Worm (Caenorhabditis elegans) whole organism, L2 larva: ENCODE data around the gene R02D5.3.

Source experiments
- C34F6.9 ChIP-seq: fragments of 150-350 bp; optimal IDR thresholded peaks from 2 replicates; lab custom pipeline; 2014; ENCODE audit warnings: missing biosample characterization, missing genetic modification characterization
- R02D3.7 ChIP-seq: fragments of 150-350 bp; optimal IDR thresholded peaks from 2 replicates; lab custom pipeline; 2014; ENCODE audit warnings: missing biosample characterization, missing genetic modification characterization
- Y55F3AM.14 ChIP-seq: fragments of 200-800 bp; sonication (Bioruptor generic); optimal IDR thresholded peaks from 2 replicates; lab custom pipeline; 2018; ENCODE audit warnings: mild to moderate bottlenecking, missing genetic modification characterization, missing compliant biosample characterization
- ZK546.5 ChIP-seq: sonication (generic microtip); optimal IDR thresholded peaks from 2 replicates; lab custom pipeline; 2017; ENCODE audit warnings: missing biosample characterization, missing genetic modification characterization
- aly-2 ChIP-seq: fragments of 150-350 bp; optimal IDR thresholded peaks from 2 replicates; lab custom pipeline; 2014; ENCODE audit warnings: missing biosample characterization, missing genetic modification characterization
- ama-1 ChIP-seq: fragments of 150-350 bp; optimal IDR thresholded peaks from 2 replicates; lab custom pipeline; 2018; ENCODE audit warnings: inconsistent platforms
- blmp-1 ChIP-seq: sonication (generic microtip); optimal IDR thresholded peaks from 2 replicates; lab custom pipeline; 2017; ENCODE audit warnings: missing genetic modification characterization, mild to moderate bottlenecking, missing compliant biosample characterization, antibody characterized with exemption, moderate library complexity; ENCODE audit not compliant: insufficient read depth
- ceh-82 ChIP-seq: fragments of 150-350 bp; optimal IDR thresholded peaks from 2 replicates; lab custom pipeline; 2014; ENCODE audit warnings: missing biosample characterization, missing genetic modification characterization
- crh-2 ChIP-seq: sonication (generic microtip); optimal IDR thresholded peaks from 2 replicates; lab custom pipeline; 2017; ENCODE audit warnings: missing biosample characterization, missing genetic modification characterization
- gmeb-1 ChIP-seq: fragments of 150-350 bp; optimal IDR thresholded peaks from 2 replicates; lab custom pipeline; 2014; ENCODE audit warnings: missing biosample characterization, missing genetic modification characterization
- lin-11 ChIP-seq: fragments of 150-350 bp; sonication (generic microtip); optimal IDR thresholded peaks from 2 replicates; lab custom pipeline; 2014; ENCODE audit warnings: missing biosample characterization, missing genetic modification characterization, inconsistent platforms, mixed read lengths
- lin-13 ChIP-seq: fragments of 150-350 bp; optimal IDR thresholded peaks from 2 replicates; lab custom pipeline; 2014; ENCODE audit warnings: missing biosample characterization, missing genetic modification reagents, missing genetic modification characterization
- lin-39 ChIP-seq: fragments of 150-350 bp; optimal IDR thresholded peaks from 2 replicates; lab custom pipeline; 2014; ENCODE audit warnings: missing biosample characterization, missing genetic modification reagents, missing genetic modification characterization
- lsy-2 ChIP-seq, 2 experiments: fragments of 150-350 bp in 1 of 2; sonication (generic microtip) in 1 of 2; optimal IDR thresholded peaks; 2 replicates each; lab custom pipeline; 2014 to 2017; ENCODE audit warnings: missing biosample characterization in 2 of 2, missing genetic modification characterization in 2 of 2
- mab-5 ChIP-seq: fragments of 150-350 bp; optimal IDR thresholded peaks from 2 replicates; lab custom pipeline; 2014; ENCODE audit warnings: missing biosample characterization, missing genetic modification characterization
- mdl-1 ChIP-seq, 2 experiments: fragments of 150-350 bp in 1 of 2; sonication (generic microtip) in 1 of 2; optimal IDR thresholded peaks; 2 replicates each; lab custom pipeline; 2017; ENCODE audit warnings: missing biosample characterization in 2 of 2, missing genetic modification characterization in 2 of 2
- nhr-10 ChIP-seq: sonication (generic microtip); optimal IDR thresholded peaks from 2 replicates; lab custom pipeline; 2017; ENCODE audit warnings: missing biosample characterization, missing genetic modification characterization
- nhr-11 ChIP-seq: fragments of 150-350 bp; optimal IDR thresholded peaks from 2 replicates; lab custom pipeline; 2014; ENCODE audit warnings: missing biosample characterization, missing genetic modification characterization
- nhr-12 ChIP-seq: fragments of 150-350 bp; optimal IDR thresholded peaks from 2 replicates; lab custom pipeline; 2014; ENCODE audit warnings: missing biosample characterization, missing genetic modification characterization
- nhr-129 ChIP-seq: fragments of 150-350 bp; optimal IDR thresholded peaks from 2 replicates; lab custom pipeline; 2014; ENCODE audit warnings: missing biosample characterization, missing genetic modification characterization
- nhr-23 ChIP-seq: fragments of 150-350 bp; optimal IDR thresholded peaks from 2 replicates; lab custom pipeline; 2014; ENCODE audit warnings: missing biosample characterization, missing genetic modification reagents, missing genetic modification characterization
- nhr-237 ChIP-seq: fragments of 150-350 bp; optimal IDR thresholded peaks from 2 replicates; lab custom pipeline; 2014; ENCODE audit warnings: missing biosample characterization, missing genetic modification characterization
- nhr-6 ChIP-seq: fragments of 150-350 bp; optimal IDR thresholded peaks from 2 replicates; lab custom pipeline; 2014; ENCODE audit warnings: missing biosample characterization, missing genetic modification characterization
- nhr-77 ChIP-seq: fragments of 150-350 bp; optimal IDR thresholded peaks from 2 replicates; lab custom pipeline; 2014; ENCODE audit warnings: missing biosample characterization, missing genetic modification characterization
- peb-1 ChIP-seq: fragments of 150-350 bp; optimal IDR thresholded peaks from 2 replicates; lab custom pipeline; 2014; ENCODE audit warnings: missing biosample characterization, missing genetic modification characterization
- sem-4 ChIP-seq: fragments of 150-350 bp; optimal IDR thresholded peaks from 2 replicates; lab custom pipeline; 2014; ENCODE audit warnings: missing biosample characterization, missing genetic modification reagents, missing genetic modification characterization
- skn-1 ChIP-seq: sonication (generic microtip); optimal IDR thresholded peaks from 2 replicates; lab custom pipeline; 2017; ENCODE audit warnings: missing biosample characterization, missing genetic modification characterization
- sma-3 ChIP-seq: sonication (generic microtip); optimal IDR thresholded peaks from 2 replicates; lab custom pipeline; 2016; ENCODE audit warnings: missing genetic modification reagents, missing genetic modification characterization, missing compliant biosample characterization
- sma-9 ChIP-seq, 2 experiments: fragments of 150-350 bp in 1 of 2; sonication (generic microtip) in 1 of 2; optimal IDR thresholded peaks; 2 replicates each; lab custom pipeline; 2014 to 2016; ENCODE audit warnings: missing genetic modification characterization in 2 of 2, mild to moderate bottlenecking in 1 of 2, missing biosample characterization in 1 of 2, missing compliant biosample characterization in 1 of 2, missing genetic modification reagents in 1 of 2, moderate library complexity in 1 of 2
- snpc-4 ChIP-seq: fragments of 150-350 bp; optimal IDR thresholded peaks from 2 replicates; lab custom pipeline; 2014; ENCODE audit warnings: missing biosample characterization, missing genetic modification characterization
- unc-39 ChIP-seq: fragments of 150-350 bp; optimal IDR thresholded peaks from 2 replicates; lab custom pipeline; 2014; ENCODE audit warnings: missing biosample characterization, missing genetic modification characterization
- unc-55 ChIP-seq: fragments of 150-350 bp; sonication (generic microtip); optimal IDR thresholded peaks from 3 replicates; lab custom pipeline; 2014; ENCODE audit warnings: missing biosample characterization, missing genetic modification reagents, missing genetic modification characterization
- ztf-1 ChIP-seq: fragments of 200-800 bp; sonication (Bioruptor generic); conservative IDR thresholded peaks from 2 replicates; pipeline ENCODE4 v1.3.6; 2022; ENCODE audit warnings: missing genetic modification characterization, missing compliant biosample characterization
- ztf-4 ChIP-seq: fragments of 150-350 bp; optimal IDR thresholded peaks from 2 replicates; lab custom pipeline; 2014; ENCODE audit warnings: missing biosample characterization, missing genetic modification characterization

The R02D5.3 gene

ce11 chrV:14468196-14468874, 14.6 kb upstream of the R02D5.3 start, which contains the start of gene srz-97 (continued):
- TF ChIP-seq snpc-4 (tag; lab: Kevin White, UChicago): peak; percentile 96

DNA sequence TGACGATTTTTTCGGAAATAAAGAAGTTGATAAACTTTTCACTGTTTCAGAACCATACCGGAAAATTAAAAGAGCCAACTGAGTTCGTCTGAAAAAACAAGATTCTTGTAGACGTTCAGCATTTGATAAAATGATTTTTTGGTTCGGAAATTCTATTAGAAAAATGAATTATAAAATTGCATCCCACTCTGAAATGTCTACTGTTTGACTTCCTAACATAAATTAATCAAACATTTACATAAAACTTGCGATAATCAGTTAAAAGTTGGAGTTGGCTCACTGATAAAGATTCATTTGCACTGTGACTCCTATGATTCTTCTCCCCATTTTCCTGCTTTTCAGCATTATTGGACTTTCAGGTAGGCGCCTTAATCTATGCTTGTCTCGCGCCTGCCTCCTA, 14.0 kb upstream of the R02D5.3 start, which contains the start of gene clec-57:
TSS of gene clec-57 (plus strand) at position 301 of the 400 bp plus-strand sequence.
- no peak for TF ChIP-seq nhr-10
- TF ChIP-seq unc-55 (GFP tag; lab: Kevin White, UChicago): no peak
- TF ChIP-seq ama-1 (lab: Kevin White, UChicago): no peak
- no peak for TF ChIP-seq sma-9 (GFP tag; optimal IDR thresholded peaks at IDR 0.05; lab: Kevin White, UChicago)
- TF ChIP-seq sma-9 (tag; optimal IDR thresholded peaks at IDR 0.05; lab: Kevin White, UChicago): no peak
- TF ChIP-seq, all 48 proteins: peak for 0

DNA sequence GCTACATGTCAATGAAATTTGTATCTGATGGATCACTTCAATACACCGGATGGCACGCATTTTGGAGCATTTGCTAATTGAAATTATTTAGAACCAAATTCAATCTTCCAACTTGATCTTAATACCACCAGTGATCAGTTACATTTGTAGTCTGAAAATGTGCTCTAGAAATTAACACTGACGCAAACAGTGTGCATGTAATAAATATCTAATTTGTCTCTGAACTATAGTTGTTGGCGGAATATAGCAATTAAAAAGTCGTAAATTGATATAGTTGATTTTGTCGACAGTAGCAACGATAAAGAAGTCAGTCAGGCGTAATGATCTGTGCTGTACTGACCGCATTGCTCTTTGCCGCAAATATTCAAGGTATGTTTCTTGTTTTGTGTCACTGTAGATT, 10.7 kb upstream of the R02D5.3 start, which contains the start of gene clec-227:
TSS of gene clec-227 (plus strand) at position 301 of the 400 bp plus-strand sequence.
- no peak for TF ChIP-seq mdl-1 (tag; optimal IDR thresholded peaks at IDR 0.05; lab: Kevin White, UChicago)
- no peak for TF ChIP-seq sem-4 (tag; lab: Kevin White, UChicago)
- no peak for TF ChIP-seq unc-55 (GFP tag; lab: Kevin White, UChicago)
- no peak for TF ChIP-seq nhr-77
- no peak for TF ChIP-seq nhr-12 (tag; lab: Kevin White, UChicago)
- no peak for TF ChIP-seq aly-2 (tag; lab: Kevin White, UChicago)
- no peak for TF ChIP-seq ama-1 (lab: Kevin White, UChicago)
- TF ChIP-seq ZK546.5 (tag; lab: Kevin White, UChicago): no peak
- no peak for TF ChIP-seq lin-11 (tag; lab: Kevin White, UChicago)
- TF ChIP-seq lin-13 (GFP tag; lab: Kevin White, UChicago): no peak
- TF ChIP-seq ztf-4: no peak
- TF ChIP-seq nhr-237 (tag; lab: Kevin White, UChicago): no peak
- TF ChIP-seq lin-39 (tag; lab: Kevin White, UChicago): no peak
- TF ChIP-seq ceh-82: no peak
- TF ChIP-seq blmp-1 (tag; lab: Kevin White, UChicago): no peak
- no peak for TF ChIP-seq gmeb-1 (tag; lab: Kevin White, UChicago)
- no peak for TF ChIP-seq C34F6.9 (tag; lab: Kevin White, UChicago)
- TF ChIP-seq snpc-4 (tag; lab: Kevin White, UChicago): no peak
- no peak for TF ChIP-seq mab-5 (tag; lab: Kevin White, UChicago)

DNA sequence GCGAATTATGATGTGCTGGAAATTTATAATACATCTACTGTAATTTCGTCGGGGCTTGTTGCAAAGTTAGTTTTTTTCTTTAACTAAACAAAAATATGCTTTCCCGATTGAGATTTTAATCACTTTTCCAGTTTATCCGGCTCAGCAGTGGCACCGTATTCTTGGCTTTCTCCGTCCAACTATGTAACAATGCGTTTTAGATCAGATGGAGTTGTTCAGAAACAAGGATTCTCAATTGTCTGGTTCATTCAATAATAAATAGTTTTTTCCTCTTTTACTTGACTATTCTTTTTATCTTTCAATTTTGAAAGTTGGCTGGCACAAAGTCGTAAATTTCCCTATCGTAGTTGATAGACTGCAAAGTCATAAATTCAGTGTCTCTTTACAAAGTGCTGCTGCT, 8.9 kb upstream of the R02D5.3 start, which contains the start of gene clec-56:
TSS of gene clec-56 (plus strand) at position 301 of the 400 bp plus-strand sequence.
- TF ChIP-seq gmeb-1 (tag; lab: Kevin White, UChicago): no peak
- no peak for TF ChIP-seq Y55F3AM.14 (GFP tag; lab: Kevin White, UChicago)
- TF ChIP-seq nhr-12 (tag; lab: Kevin White, UChicago): no peak
- no peak for TF ChIP-seq peb-1 (tag; lab: Kevin White, UChicago)
- TF ChIP-seq nhr-23 (tag; lab: Kevin White, UChicago): no peak
- no peak for TF ChIP-seq C34F6.9 (tag; lab: Kevin White, UChicago)
- TF ChIP-seq ztf-1: no peak
- TF ChIP-seq skn-1: no peak
- TF ChIP-seq R02D3.7: no peak
- no peak for TF ChIP-seq nhr-129
- TF ChIP-seq unc-55 (GFP tag; lab: Kevin White, UChicago): no peak

DNA sequence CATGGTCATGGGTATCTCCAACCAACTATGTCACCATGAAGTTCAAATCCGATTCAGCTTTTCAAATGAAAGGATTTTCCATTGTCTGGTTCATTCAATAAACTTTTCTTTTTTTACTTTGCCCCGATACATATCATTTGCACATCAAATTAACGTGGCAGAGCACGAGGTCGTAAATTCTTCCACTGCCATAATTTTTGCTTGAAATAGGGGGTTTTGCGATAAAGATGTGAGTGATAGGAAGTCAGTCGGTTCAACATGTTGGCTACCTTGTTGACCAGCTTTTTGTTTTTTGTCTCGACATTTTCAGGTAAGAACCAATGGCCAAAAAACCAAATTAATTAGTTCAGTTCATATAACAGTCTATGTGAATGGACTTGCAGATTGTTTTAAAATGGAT, 6.3 kb upstream of the R02D5.3 start, which contains the start of gene clec-54:
TSS of gene clec-54 (plus strand) at position 224 of the 400 bp plus-strand sequence.
- TF ChIP-seq lsy-2 (tag; optimal IDR thresholded peaks at IDR 0.05; lab: Kevin White, UChicago) (no peak), unc-55 (GFP tag; lab: Kevin White, UChicago) (no peak), snpc-4 (tag; lab: Kevin White, UChicago) (no peak), sma-3 (GFP tag; lab: Kevin White, UChicago) (no peak), crh-2 (tag; lab: Kevin White, UChicago) (peak; percentile 35), nhr-6 (tag; lab: Kevin White, UChicago) (no peak), nhr-11 (no peak), lin-11 (tag; lab: Kevin White, UChicago) (no peak), unc-39 (tag; lab: Kevin White, UChicago) (no peak)
